Worm (Caenorhabditis elegans) whole organism, L3 larva: ENCODE measurements around the gene Y58A7A.3.

Experiments used
- ZK546.5 ChIP-seq: sonication (generic microtip); optimal IDR thresholded peaks from 2 replicates; lab custom pipeline; 2017; ENCODE audit warnings: missing biosample characterization, missing genetic modification characterization
- aly-2 ChIP-seq: fragments of 150-350 bp; optimal IDR thresholded peaks from 2 replicates; lab custom pipeline; 2014; ENCODE audit warnings: missing biosample characterization, missing genetic modification characterization
- egl-27 ChIP-seq: sonication (generic microtip); optimal IDR thresholded peaks from 4 replicates; lab custom pipeline; 2017; ENCODE audit warnings: missing biosample characterization, missing genetic modification reagents, missing genetic modification characterization
- elt-2 ChIP-seq: sonication (generic microtip); optimal IDR thresholded peaks from 2 replicates; lab custom pipeline; 2016; ENCODE audit warnings: missing genetic modification reagents, mild to moderate bottlenecking, missing genetic modification characterization, missing compliant biosample characterization
- fkh-10 ChIP-seq: sonication (generic microtip); optimal IDR thresholded peaks from 2 replicates; lab custom pipeline; 2017; ENCODE audit warnings: missing biosample characterization, missing genetic modification reagents, missing genetic modification characterization
- mdl-1 ChIP-seq: fragments of 150-350 bp; optimal IDR thresholded peaks from 2 replicates; lab custom pipeline; 2014; ENCODE audit warnings: missing biosample characterization, missing genetic modification characterization
- nhr-12 ChIP-seq: fragments of 150-350 bp; optimal IDR thresholded peaks from 2 replicates; lab custom pipeline; 2014; ENCODE audit warnings: missing biosample characterization, missing genetic modification characterization
- nhr-28 ChIP-seq: fragments of 150-350 bp; optimal IDR thresholded peaks from 2 replicates; lab custom pipeline; 2014; ENCODE audit warnings: missing biosample characterization, missing genetic modification characterization

DNA sequence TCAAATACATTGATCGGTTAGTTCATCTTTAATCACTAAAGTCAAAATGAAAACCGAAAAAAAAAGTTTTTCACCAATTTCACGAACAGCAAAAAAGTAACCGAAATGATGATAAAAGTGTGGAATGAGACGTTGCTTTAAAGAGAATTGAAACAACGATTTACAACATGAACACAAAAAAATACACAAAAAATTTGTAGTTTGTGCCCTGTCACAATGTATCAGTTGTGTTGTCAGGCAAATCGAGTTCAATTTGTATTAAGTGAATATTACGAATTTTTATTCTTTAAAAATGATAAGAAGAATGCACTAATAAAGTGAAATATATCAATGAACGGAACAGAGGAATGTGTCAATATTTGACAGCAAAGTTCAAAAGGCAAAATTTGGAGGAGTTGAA lies 48.9 kb downstream of the Y58A7A.3 start:
- TF ChIP-seq egl-27 (tag; lab: Kevin White, UChicago) = no peak
- TF ChIP-seq ZK546.5 (tag; lab: Kevin White, UChicago) = no peak
- TF ChIP-seq elt-2 (tag; lab: Kevin White, UChicago) = peak; percentile 66
- TF ChIP-seq fkh-10 (GFP tag; lab: Kevin White, UChicago) = no peak
- TF ChIP-seq nhr-28 (tag; lab: Kevin White, UChicago) = no peak
- no peak for TF ChIP-seq nhr-12 (tag; lab: Kevin White, UChicago)
- TF ChIP-seq aly-2 (tag; lab: Kevin White, UChicago) = no peak
- no peak for TF ChIP-seq mdl-1 (tag; lab: Kevin White, UChicago)
